Worm (Caenorhabditis elegans) whole organism, L3 larva: Measurements from ENCODE around the gene F36H1.11.

Source experiments
- fos-1 ChIP-seq: fragments of 150-350 bp; optimal IDR thresholded peaks from 2 replicates; lab custom pipeline; 2014; ENCODE audit warnings: missing biosample characterization, missing genetic modification characterization
- mdl-1 ChIP-seq: fragments of 150-350 bp; optimal IDR thresholded peaks from 2 replicates; lab custom pipeline; 2014; ENCODE audit warnings: missing biosample characterization, missing genetic modification characterization
- skn-1 ChIP-seq: fragments of 150-350 bp; optimal IDR thresholded peaks from 2 replicates; lab custom pipeline; 2014; ENCODE audit warnings: missing biosample characterization, missing genetic modification characterization
- ztf-4 ChIP-seq: fragments of 150-350 bp; optimal IDR thresholded peaks from 2 replicates; lab custom pipeline; 2014; ENCODE audit warnings: missing biosample characterization, missing genetic modification characterization

DNA sequence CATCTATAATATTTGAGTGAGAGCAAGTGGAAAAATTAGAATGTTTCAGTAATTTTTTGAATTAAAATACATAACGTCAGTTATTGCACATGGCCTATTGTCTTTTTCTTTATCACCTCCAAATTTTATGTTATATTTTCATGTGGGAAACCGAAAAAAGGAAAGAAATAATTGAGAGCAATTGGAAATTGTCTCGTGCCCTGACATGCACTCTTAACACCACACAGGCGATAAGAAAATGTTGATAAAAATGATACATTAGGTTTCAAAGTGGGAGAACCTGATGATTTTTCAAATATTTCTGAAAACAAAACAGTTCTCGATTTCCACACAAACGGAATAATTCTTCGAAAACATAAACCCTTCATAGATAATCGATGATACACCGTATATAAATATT is 33.1 kb upstream of the F36H1.11 start, which contains the start of gene F13H10.3:
- TF ChIP-seq ztf-4 (tag; lab: Kevin White, UChicago) (no peak), fos-1 (no peak), mdl-1 (tag; lab: Kevin White, UChicago) (no peak), skn-1 (tag; lab: Kevin White, UChicago) (no peak)
